Worm (Caenorhabditis elegans) whole organism, L1 larva: ENCODE measurements around the gene K11G12.6.

Experiments
- C04F5.9 ChIP-seq: sonication (generic microtip); optimal IDR thresholded peaks from 2 replicates; lab custom pipeline; 2016; ENCODE audit warnings: missing genetic modification characterization, missing compliant biosample characterization
- C16A3.4 ChIP-seq: fragments of 150-350 bp; optimal IDR thresholded peaks from 2 replicates; lab custom pipeline; 2014; ENCODE audit warnings: missing biosample characterization, missing genetic modification characterization
- Y116A8C.19 ChIP-seq: sonication (generic microtip); optimal IDR thresholded peaks from 2 replicates; lab custom pipeline; 2016; ENCODE audit warnings: missing compliant biosample characterization, missing genetic modification characterization, borderline replicate concordance
- aha-1 ChIP-seq: fragments of 150-350 bp; optimal IDR thresholded peaks from 2 replicates; lab custom pipeline; 2014; ENCODE audit warnings: missing biosample characterization, missing genetic modification characterization
- ama-1 ChIP-seq: fragments of 150-350 bp; optimal IDR thresholded peaks from 2 replicates; lab custom pipeline; 2014
- blmp-1 ChIP-seq: fragments of 150-350 bp; optimal IDR thresholded peaks from 2 replicates; lab custom pipeline; 2014; ENCODE audit warnings: missing biosample characterization, missing genetic modification characterization
- ceh-8 ChIP-seq: fragments of 200-800 bp; sonication (Bioruptor generic); optimal IDR thresholded peaks from 2 replicates; lab custom pipeline; 2018; ENCODE audit warnings: mild to moderate bottlenecking, missing genetic modification characterization, moderate library complexity, missing compliant biosample characterization
- ceh-82 ChIP-seq, 3 experiments: fragments of 150-350 bp in 1 of 3; sonication (generic microtip) in 2 of 3; optimal IDR thresholded peaks; 2 replicates each; lab custom pipeline; 2014 to 2017; ENCODE audit warnings: missing biosample characterization in 3 of 3, missing genetic modification characterization in 3 of 3
- ceh-88 ChIP-seq: fragments of 200-800 bp; sonication (Bioruptor generic); IDR thresholded peaks from 2 replicates; pipeline ENCODE4 v1.3.6; 2022; ENCODE audit warnings: missing genetic modification characterization, missing compliant biosample characterization
- ceh-90 ChIP-seq: sonication (generic microtip); optimal IDR thresholded peaks from 2 replicates; lab custom pipeline; 2016; ENCODE audit warnings: missing genetic modification characterization, missing compliant biosample characterization
- ces-1 ChIP-seq: fragments of 150-350 bp; optimal IDR thresholded peaks from 2 replicates; lab custom pipeline; 2014; ENCODE audit warnings: missing biosample characterization, missing genetic modification reagents, missing genetic modification characterization
- efl-1 ChIP-seq, 4 experiments: fragments of 150-350 bp; optimal IDR thresholded peaks in 3 of 4; peaks in 1 of 4; 1 replicate in 1 of 4; 2 replicates in 3 of 4; lab custom pipeline; 2014; ENCODE audit warnings: missing biosample characterization in 2 of 4, missing genetic modification characterization in 2 of 4, missing genetic modification reagents in 2 of 4
- egl-13 ChIP-seq: sonication (generic microtip); optimal IDR thresholded peaks from 2 replicates; lab custom pipeline; 2016; ENCODE audit warnings: missing genotype, missing genetic modification reagents, missing genetic modification characterization, missing compliant biosample characterization
- egl-27 ChIP-seq, 2 experiments: fragments of 150-350 bp in 1 of 2; sonication (generic microtip); optimal IDR thresholded peaks; 3 replicates each; lab custom pipeline; 2017 to 2018; ENCODE audit warnings: missing biosample characterization in 2 of 2, missing genetic modification characterization in 2 of 2, missing genetic modification reagents in 2 of 2
- elt-2 ChIP-seq: sonication (generic microtip); optimal IDR thresholded peaks from 2 replicates; lab custom pipeline; 2016; ENCODE audit warnings: missing genetic modification characterization, mild to moderate bottlenecking, inconsistent platforms, missing compliant biosample characterization, missing genetic modification reagents
- elt-3 ChIP-seq, 6 experiments: fragments of 150-350 bp in 1 of 6; sonication (generic microtip); optimal IDR thresholded peaks; 2 replicates each; lab custom pipeline; 2017 to 2018; ENCODE audit warnings: missing biosample characterization in 6 of 6, missing genetic modification characterization in 6 of 6, inconsistent platforms in 1 of 6
- ets-5 ChIP-seq: fragments of 200-800 bp; sonication (Bioruptor generic); IDR thresholded peaks from 2 replicates; pipeline ENCODE4 v1.3.6; 2022; ENCODE audit warnings: missing genetic modification characterization, missing compliant biosample characterization
- fkh-10 ChIP-seq: sonication (generic microtip); optimal IDR thresholded peaks from 2 replicates; lab custom pipeline; 2017; ENCODE audit warnings: missing biosample characterization, missing genetic modification reagents, missing genetic modification characterization
- fkh-8 ChIP-seq: sonication (generic microtip); optimal IDR thresholded peaks from 2 replicates; lab custom pipeline; 2016; ENCODE audit warnings: mild to moderate bottlenecking, missing genetic modification characterization, missing compliant biosample characterization
- fos-1 ChIP-seq: fragments of 150-350 bp; optimal IDR thresholded peaks from 2 replicates; lab custom pipeline; 2014; ENCODE audit warnings: missing biosample characterization, missing genetic modification characterization
- hpl-2 ChIP-seq: fragments of 150-350 bp; optimal IDR thresholded peaks from 2 replicates; lab custom pipeline; 2014; ENCODE audit warnings: missing biosample characterization, missing genetic modification reagents, missing genetic modification characterization
- isw-1 ChIP-seq: fragments of 200-800 bp; sonication (Bioruptor generic); IDR thresholded peaks from 2 replicates; pipeline ENCODE4 v1.3.6; 2022; ENCODE audit warnings: missing genetic modification characterization, missing compliant biosample characterization
- jun-1 ChIP-seq: fragments of 150-350 bp; optimal IDR thresholded peaks from 2 replicates; lab custom pipeline; 2014; ENCODE audit warnings: missing biosample characterization, missing genetic modification reagents, missing genetic modification characterization
- lin-13 ChIP-seq: fragments of 150-350 bp; optimal IDR thresholded peaks from 2 replicates; lab custom pipeline; 2014; ENCODE audit warnings: missing biosample characterization, missing genetic modification reagents, missing genetic modification characterization
- lin-14 ChIP-seq: fragments of 200-800 bp; sonication (Bioruptor generic); optimal IDR thresholded peaks from 2 replicates; lab custom pipeline; 2018; ENCODE audit warnings: mild to moderate bottlenecking, missing genetic modification characterization, moderate library complexity, missing compliant biosample characterization
- lin-15B ChIP-seq: fragments of 150-350 bp; sonication (generic microtip); optimal IDR thresholded peaks from 3 replicates; lab custom pipeline; 2014; ENCODE audit warnings: missing biosample characterization, missing genetic modification characterization
- lin-35 ChIP-seq, 2 experiments: fragments of 150-350 bp; optimal IDR thresholded peaks; 2 replicates each; lab custom pipeline; 2014; ENCODE audit warnings: missing biosample characterization in 2 of 2, missing genetic modification characterization in 2 of 2, missing genetic modification reagents in 2 of 2
- lir-3 ChIP-seq: sonication (generic microtip); optimal IDR thresholded peaks from 2 replicates; lab custom pipeline; 2016; ENCODE audit warnings: mild to moderate bottlenecking, missing genetic modification characterization, moderate library complexity, missing compliant biosample characterization; ENCODE audit not compliant: poor library complexity
- mab-9 ChIP-seq: fragments of 200-800 bp; sonication (Bioruptor generic); IDR thresholded peaks from 2 replicates; pipeline ENCODE4 v1.3.6; 2022; ENCODE audit warnings: missing genetic modification reagents, missing genetic modification characterization, missing compliant biosample characterization
- mef-2 ChIP-seq: fragments of 150-350 bp; optimal IDR thresholded peaks from 2 replicates; lab custom pipeline; 2014; ENCODE audit warnings: missing biosample characterization, missing genetic modification characterization
- mep-1 ChIP-seq: fragments of 150-350 bp; optimal IDR thresholded peaks from 2 replicates; lab custom pipeline; 2014; ENCODE audit warnings: missing biosample characterization, missing genetic modification characterization
- nhr-19 ChIP-seq: fragments of 200-800 bp; sonication (Bioruptor generic); conservative IDR thresholded peaks from 2 replicates; pipeline ENCODE4 v1.3.6; 2022; ENCODE audit warnings: missing genetic modification characterization, missing compliant biosample characterization
- nhr-20 ChIP-seq: sonication (generic microtip); optimal IDR thresholded peaks from 2 replicates; lab custom pipeline; 2016; ENCODE audit warnings: mild to moderate bottlenecking, missing genetic modification characterization, missing compliant biosample characterization
- nhr-237 ChIP-seq: fragments of 150-350 bp; optimal IDR thresholded peaks from 2 replicates; lab custom pipeline; 2014; ENCODE audit warnings: missing biosample characterization, missing genetic modification characterization
- nhr-71 ChIP-seq: sonication (generic microtip); optimal IDR thresholded peaks from 2 replicates; lab custom pipeline; 2016; ENCODE audit warnings: mild to moderate bottlenecking, missing genetic modification characterization, moderate library complexity, missing compliant biosample characterization
- nhr-77 ChIP-seq: fragments of 150-350 bp; optimal IDR thresholded peaks from 2 replicates; lab custom pipeline; 2014; ENCODE audit warnings: missing biosample characterization, missing genetic modification characterization
- nhr-85 ChIP-seq: sonication (generic microtip); peaks from one replicate; lab custom pipeline; 2016; ENCODE audit warnings: missing genetic modification characterization, inconsistent platforms, missing compliant biosample characterization
- nhr-90 ChIP-seq: sonication (generic microtip); optimal IDR thresholded peaks from 2 replicates; lab custom pipeline; 2016; ENCODE audit warnings: mild to moderate bottlenecking, missing genetic modification characterization, missing compliant biosample characterization; ENCODE audit not compliant: poor library complexity
- pax-3 ChIP-seq: fragments of 200-800 bp; sonication (Bioruptor generic); optimal IDR thresholded peaks from 2 replicates; lab custom pipeline; 2018; ENCODE audit warnings: mild to moderate bottlenecking, missing genetic modification characterization, moderate library complexity, missing compliant biosample characterization
- pqm-1 ChIP-seq: sonication (generic microtip); optimal IDR thresholded peaks from 3 replicates; lab custom pipeline; 2017; ENCODE audit warnings: missing biosample characterization, missing genetic modification characterization
- skn-1 ChIP-seq: fragments of 150-350 bp; optimal IDR thresholded peaks from 2 replicates; lab custom pipeline; 2014; ENCODE audit warnings: missing biosample characterization, missing genetic modification characterization
- snu-23 ChIP-seq: sonication (generic microtip); optimal IDR thresholded peaks from 2 replicates; lab custom pipeline; 2016; ENCODE audit warnings: missing genetic modification characterization, missing compliant biosample characterization
- sptf-1 ChIP-seq: fragments of 150-350 bp; optimal IDR thresholded peaks from 2 replicates; lab custom pipeline; 2014; ENCODE audit warnings: missing biosample characterization, missing genetic modification characterization
- sup-37 ChIP-seq: fragments of 200-800 bp; sonication (Bioruptor generic); optimal IDR thresholded peaks from 2 replicates; lab custom pipeline; 2018; ENCODE audit warnings: mild to moderate bottlenecking, missing genetic modification characterization, missing compliant biosample characterization
- swsn-7 ChIP-seq: sonication (generic microtip); optimal IDR thresholded peaks from 2 replicates; lab custom pipeline; 2016; ENCODE audit warnings: missing genetic modification characterization, missing compliant biosample characterization
- tlp-1 ChIP-seq: fragments of 150-350 bp; optimal IDR thresholded peaks from 2 replicates; lab custom pipeline; 2014; ENCODE audit warnings: missing biosample characterization, missing genetic modification characterization
- unc-86 ChIP-seq: sonication (generic microtip); optimal IDR thresholded peaks from 2 replicates; lab custom pipeline; 2016; ENCODE audit warnings: missing genetic modification characterization, missing compliant biosample characterization
- xbp-1 ChIP-seq: sonication (generic microtip); optimal IDR thresholded peaks from 2 replicates; lab custom pipeline; 2016; ENCODE audit warnings: missing genetic modification characterization, missing compliant biosample characterization
- zag-1 ChIP-seq: fragments of 150-350 bp; optimal IDR thresholded peaks from 2 replicates; lab custom pipeline; 2014; ENCODE audit warnings: missing biosample characterization, missing genetic modification characterization
- zip-4 ChIP-seq: fragments of 200-800 bp; sonication (Bioruptor generic); optimal IDR thresholded peaks from 2 replicates; lab custom pipeline; 2018; ENCODE audit warnings: mild to moderate bottlenecking, missing genetic modification characterization, moderate library complexity, missing compliant biosample characterization

K11G12.6 gene

ce11 chrX:6744978-6745377 lies 15.5 kb upstream of the K11G12.6 start (continued):
- no peak for TF ChIP-seq pax-3 (tag; lab: Kevin White, UChicago)
- TF ChIP-seq ceh-88: no peak
- no peak for TF ChIP-seq isw-1 (GFP tag; lab: Robert Waterston, UW)
- no peak for TF ChIP-seq lin-15B (tag; lab: Kevin White, UChicago)
- TF ChIP-seq mef-2 (tag; lab: Kevin White, UChicago): no peak
- no peak for TF ChIP-seq aha-1 (tag; lab: Kevin White, UChicago)
- TF ChIP-seq ceh-90: no peak
- TF ChIP-seq egl-27 (tag; optimal IDR thresholded peaks at IDR 0.05; lab: Kevin White, UChicago): no peak
- TF ChIP-seq zip-4 (GFP tag; lab: Kevin White, UChicago): no peak
- peak in 1 of 3 experiments; percentile 27 for TF ChIP-seq ceh-82 (tag; optimal IDR thresholded peaks at IDR 0.05; lab: Kevin White, UChicago)
- TF ChIP-seq lin-35 (GFP tag; optimal IDR thresholded peaks at IDR 0.05; lab: Kevin White, UChicago): no peak
- TF ChIP-seq lin-14: peak; percentile 85
- TF ChIP-seq unc-86 (tag; lab: Kevin White, UChicago): peak; percentile 33
- TF ChIP-seq jun-1 (tag; lab: Kevin White, UChicago): no peak
- TF ChIP-seq nhr-77 (tag; lab: Kevin White, UChicago): no peak
- TF ChIP-seq snu-23 (GFP tag; lab: Kevin White, UChicago): no peak
- TF ChIP-seq nhr-85 (tag; lab: Kevin White, UChicago): no peak
- TF ChIP-seq swsn-7: peak; percentile 19
- TF ChIP-seq ets-5 (GFP tag; lab: Robert Waterston, UW): no peak
- TF ChIP-seq fkh-8: peak; percentile 7
- TF ChIP-seq zag-1 (tag; lab: Kevin White, UChicago): no peak
- TF ChIP-seq lir-3: no peak
- TF ChIP-seq nhr-90 (tag; lab: Kevin White, UChicago): no peak
- TF ChIP-seq nhr-19 (GFP tag; lab: Robert Waterston, UW): no peak
- TF ChIP-seq elt-3 (tag; optimal IDR thresholded peaks at IDR 0.05; lab: Kevin White, UChicago): no peak
- TF ChIP-seq nhr-71 (tag; lab: Kevin White, UChicago): no peak
- no peak for TF ChIP-seq fos-1 (tag; lab: Kevin White, UChicago)
- TF ChIP-seq ama-1 (lab: Kevin White, UChicago): no peak
- no peak for TF ChIP-seq hpl-2 (GFP tag; lab: Kevin White, UChicago)
- no peak for TF ChIP-seq sup-37 (GFP tag; lab: Kevin White, UChicago)
- TF ChIP-seq skn-1 (tag; lab: Kevin White, UChicago): no peak
- TF ChIP-seq C04F5.9 (tag; lab: Kevin White, UChicago): no peak
- TF ChIP-seq lin-13: no peak
- TF ChIP-seq xbp-1 (tag; lab: Kevin White, UChicago): no peak
- peak; percentile 31 for TF ChIP-seq egl-13 (tag; lab: Kevin White, UChicago)
- no peak for TF ChIP-seq ces-1 (GFP tag; lab: Kevin White, UChicago)
- TF ChIP-seq, all 84 proteins: peak for 11

- TF ChIP-seq nhr-71 (tag; lab: Kevin White, UChicago) (no peak), ceh-90 (no peak), Y116A8C.19 (tag; lab: Kevin White, UChicago) (no peak), C04F5.9 (tag; lab: Kevin White, UChicago) (no peak), efl-1 (optimal IDR thresholded peaks at IDR 0.05; lab: Kevin White, UChicago) (no peak), efl-1 (GFP tag; optimal IDR thresholded peaks at IDR 0.05 in 1 of 2; lab: Kevin White, UChicago) (peak in 1 of 2 experiments; percentile 6), C16A3.4 (tag; lab: Kevin White, UChicago) (peak; percentile 36), ceh-8 (GFP tag; lab: Kevin White, UChicago) (no peak), tlp-1 (peak; percentile 39), pqm-1 (tag; lab: Kevin White, UChicago) (peak; percentile 24), lin-35 (GFP tag; optimal IDR thresholded peaks at IDR 0.05; lab: Kevin White, UChicago) (peak in 1 of 2 experiments; percentile 56), swsn-7 (no peak), lin-13 (no peak), elt-3 (tag; optimal IDR thresholded peaks at IDR 0.05; lab: Kevin White, UChicago) (peak in 5 of 6 experiments; percentile 64 to 94 (median 75)), sup-37 (GFP tag; lab: Kevin White, UChicago) (no peak), nhr-20 (peak; percentile 6), hpl-2 (GFP tag; lab: Kevin White, UChicago) (no peak), skn-1 (tag; lab: Kevin White, UChicago) (no peak), mab-9 (GFP tag; lab: Robert Waterston, UW) (no peak), sptf-1 (tag; lab: Kevin White, UChicago) (no peak), nhr-237 (tag; lab: Kevin White, UChicago) (no peak), nhr-90 (tag; lab: Kevin White, UChicago) (peak; percentile 37), mep-1 (tag; lab: Kevin White, UChicago) (no peak), fos-1 (tag; lab: Kevin White, UChicago) (no peak), elt-2 (tag; lab: Kevin White, UChicago) (peak; percentile 62), blmp-1 (peak; percentile 61), nhr-85 (tag; lab: Kevin White, UChicago) (no peak), fkh-10 (no peak)
Measured at ce11 chrX:6744537-6744936, 15.1 kb upstream of the K11G12.6 start.
